Worm (Caenorhabditis elegans): Measurements from ENCODE around the gene tbx-9.

ce11 chrIII:10338992-10339852, 2.4 kb downstream of the tbx-9 start:
- TF ChIP-seq tab-1 (GFP tag; IDR thresholded peaks at IDR 0.05) (no peak), med-1 (GFP tag; optimal IDR thresholded peaks at IDR 0.05; ENCODE audit: insufficient read depth) (no peak), flt-1 (GFP tag; IDR thresholded peaks at IDR 0.05) (no peak), ztf-23 (GFP tag; IDR thresholded peaks at IDR 0.05) (no peak), cog-1 (tag; optimal IDR thresholded peaks at IDR 0.05) (no peak), klf-2 (GFP tag; conservative IDR thresholded peaks at IDR 0.05) (no peak), ztf-29 (GFP tag; IDR thresholded peaks at IDR 0.05) (no peak)

Measured in whole organism, midembryonic.